Worm (Caenorhabditis elegans) whole organism, midembryonic: ENCODE data around the gene mlk-1.

Source experiments
- flt-1 ChIP-seq: fragments of 200-800 bp; sonication (Bioruptor generic); IDR thresholded peaks from 2 replicates; pipeline ENCODE4 v1.3.6; 2022; ENCODE audit warnings: missing genetic modification characterization, missing compliant biosample characterization
- ztf-29 ChIP-seq: fragments of 200-800 bp; sonication (Bioruptor generic); IDR thresholded peaks from 2 replicates; pipeline ENCODE4 v1.3.6; 2022; ENCODE audit warnings: missing genetic modification reagents, missing genetic modification characterization, missing compliant biosample characterization

DNA sequence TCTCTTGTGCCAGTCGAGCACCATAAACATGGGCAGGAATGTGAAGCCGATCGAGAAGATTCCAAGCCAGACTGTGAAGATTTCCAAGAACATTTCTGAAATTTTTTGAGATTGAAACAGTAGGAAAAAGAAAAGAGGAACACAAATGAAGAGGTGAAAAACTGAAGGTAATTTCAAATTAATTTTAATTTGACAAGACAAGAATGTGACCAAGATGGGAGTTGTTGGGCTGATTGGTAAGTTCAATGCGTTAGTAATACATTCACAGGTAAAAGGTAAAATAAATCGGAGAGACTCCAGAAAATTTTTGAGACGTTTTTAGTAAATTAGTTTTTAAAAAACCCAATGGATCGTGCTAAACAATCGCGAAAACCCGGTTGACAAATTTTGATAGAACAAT is 33.9 kb downstream of the mlk-1 start, which contains the start of gene swt-7:
- TF ChIP-seq flt-1 (GFP tag; lab: Robert Waterston, UW): no peak
- TF ChIP-seq ztf-29 (GFP tag; lab: Robert Waterston, UW): no peak
